Worm (Caenorhabditis elegans) whole organism, early embryonic: ENCODE data around the gene actl-1.

Experiments used
- B0310.2 ChIP-seq: sonication (generic microtip); optimal IDR thresholded peaks from 2 replicates; lab custom pipeline; 2016; ENCODE audit warnings: mild to moderate bottlenecking, missing genetic modification characterization, missing compliant biosample characterization
- ama-1 ChIP-seq: fragments of 150-350 bp; optimal IDR thresholded peaks from 2 replicates; lab custom pipeline; 2014
- ceh-13 ChIP-seq: fragments of 200-800 bp; sonication (Bioruptor generic); optimal IDR thresholded peaks from 2 replicates; lab custom pipeline; 2018; ENCODE audit warnings: mild to moderate bottlenecking, missing genetic modification characterization, missing compliant biosample characterization
- ets-7 ChIP-seq: sonication (generic microtip); optimal IDR thresholded peaks from 2 replicates; lab custom pipeline; 2016; ENCODE audit warnings: missing genotype, missing genetic modification characterization, missing compliant biosample characterization
- flt-1 ChIP-seq: fragments of 200-800 bp; sonication (Bioruptor generic); IDR thresholded peaks from 2 replicates; pipeline ENCODE4 v1.3.6; 2022; ENCODE audit warnings: missing genetic modification characterization, missing compliant biosample characterization
- sea-1 ChIP-seq: fragments of 200-800 bp; sonication (Bioruptor generic); conservative IDR thresholded peaks from 2 replicates; pipeline ENCODE4 v1.3.6; 2022; ENCODE audit warnings: missing genetic modification characterization, missing compliant biosample characterization
- tbx-11 ChIP-seq: fragments of 200-800 bp; sonication (Bioruptor generic); IDR thresholded peaks from 2 replicates; pipeline ENCODE4 v1.3.6; 2022; ENCODE audit warnings: missing genetic modification characterization, missing compliant biosample characterization
- tbx-37 ChIP-seq: fragments of 200-800 bp; sonication (Bioruptor generic); conservative IDR thresholded peaks from 2 replicates; pipeline ENCODE4 v1.3.6; 2022; ENCODE audit warnings: missing genetic modification reagents, missing genetic modification characterization, missing compliant biosample characterization

DNA sequence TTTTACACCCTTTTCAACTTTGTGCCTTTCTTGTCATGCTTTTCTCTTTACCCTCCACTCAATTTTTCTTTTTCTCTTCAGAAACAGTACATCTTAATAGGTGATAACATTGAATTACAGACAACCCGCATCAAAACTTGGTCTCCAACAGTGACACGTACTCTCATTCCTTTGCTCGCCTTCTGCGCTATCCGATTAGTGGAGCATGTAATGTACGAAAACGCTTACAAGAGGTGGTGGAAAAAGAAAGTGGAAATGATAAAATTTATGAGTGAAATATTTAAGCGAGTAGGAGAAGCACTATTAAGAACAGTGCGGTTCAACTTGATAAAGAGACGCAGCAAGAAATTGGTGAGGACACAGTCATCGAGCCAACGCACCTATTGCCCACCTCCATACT lies 43.1 kb downstream of the actl-1 start, which contains the start of gene pept-1:
- TF ChIP-seq ama-1 = no peak
- TF ChIP-seq tbx-37 (GFP tag; lab: Robert Waterston, UW) = no peak
- TF ChIP-seq ets-7 (tag; lab: Kevin White, UChicago) = no peak
- no peak for TF ChIP-seq flt-1
- no peak for TF ChIP-seq ceh-13 (GFP tag; lab: Kevin White, UChicago)
- no peak for TF ChIP-seq sea-1
- no peak for TF ChIP-seq B0310.2 (tag; lab: Kevin White, UChicago)
- no peak for TF ChIP-seq tbx-11
